Worm (Caenorhabditis elegans) whole organism, L4/young adult: ENCODE measurements around the gene C06B3.16.

Experiments
- W03F9.2 ChIP-seq: fragments of 150-350 bp; optimal IDR thresholded peaks from 2 replicates; lab custom pipeline; 2014; ENCODE audit warnings: missing biosample characterization, missing genetic modification characterization
- him-1 ChIP-seq: sonication (generic microtip); optimal IDR thresholded peaks from 2 replicates; lab custom pipeline; 2016; ENCODE audit warnings: missing genotype, missing genetic modification reagents, missing genetic modification characterization, missing compliant biosample characterization

- TF ChIP-seq W03F9.2 (no peak), him-1 (tag; lab: Kevin White, UChicago) (no peak)
These were observed 40.9 kb upstream of the C06B3.16 start, which contains the start of gene lbp-8 for ce11 chrV:13890473-13890872.
